Worm (Caenorhabditis elegans) whole organism, early embryonic: Measurements from ENCODE around the gene tmc-2.

Source experiments
- B0310.2 ChIP-seq: sonication (generic microtip); optimal IDR thresholded peaks from 2 replicates; lab custom pipeline; 2016; ENCODE audit warnings: mild to moderate bottlenecking, missing genetic modification characterization, missing compliant biosample characterization
- F13C5.2 ChIP-seq: sonication (generic microtip); optimal IDR thresholded peaks from 2 replicates; lab custom pipeline; 2017; ENCODE audit warnings: mild to moderate bottlenecking, missing genetic modification characterization, inconsistent platforms, missing compliant biosample characterization
- aly-1 ChIP-seq: sonication (generic microtip); optimal IDR thresholded peaks from 2 replicates; lab custom pipeline; 2016; ENCODE audit warnings: missing genetic modification characterization, missing compliant biosample characterization
- ama-1 ChIP-seq: fragments of 150-350 bp; optimal IDR thresholded peaks from 2 replicates; lab custom pipeline; 2014
- ceh-13 ChIP-seq: fragments of 200-800 bp; sonication (Bioruptor generic); optimal IDR thresholded peaks from 2 replicates; lab custom pipeline; 2018; ENCODE audit warnings: mild to moderate bottlenecking, missing genetic modification characterization, missing compliant biosample characterization
- ceh-36 ChIP-seq: sonication (generic microtip); optimal IDR thresholded peaks from 2 replicates; lab custom pipeline; 2016; ENCODE audit warnings: missing genetic modification characterization, inconsistent platforms, missing compliant biosample characterization
- ets-7 ChIP-seq: sonication (generic microtip); optimal IDR thresholded peaks from 2 replicates; lab custom pipeline; 2016; ENCODE audit warnings: missing genotype, missing genetic modification characterization, missing compliant biosample characterization
- flt-1 ChIP-seq: fragments of 200-800 bp; sonication (Bioruptor generic); IDR thresholded peaks from 2 replicates; pipeline ENCODE4 v1.3.6; 2022; ENCODE audit warnings: missing genetic modification characterization, missing compliant biosample characterization
- hmbx-1 ChIP-seq: sonication (generic microtip); optimal IDR thresholded peaks from 2 replicates; lab custom pipeline; 2016; ENCODE audit warnings: mild to moderate bottlenecking, missing genetic modification characterization, missing compliant biosample characterization
- hmg-4 ChIP-seq: fragments of 200-800 bp; sonication (Bioruptor generic); optimal IDR thresholded peaks from 2 replicates; lab custom pipeline; 2018; ENCODE audit warnings: mild to moderate bottlenecking, missing genetic modification characterization, missing compliant biosample characterization
- hnd-1 ChIP-seq: sonication (generic microtip); optimal IDR thresholded peaks from 2 replicates; lab custom pipeline; 2016; ENCODE audit warnings: missing genetic modification characterization, missing compliant biosample characterization
- pes-1 ChIP-seq: fragments of 200-800 bp; sonication (Bioruptor generic); IDR thresholded peaks from 2 replicates; pipeline ENCODE4 v1.3.6; 2022; ENCODE audit warnings: missing genetic modification reagents, missing genetic modification characterization, missing compliant biosample characterization
- scrt-1 ChIP-seq: fragments of 200-800 bp; sonication (Bioruptor generic); IDR thresholded peaks from 2 replicates; pipeline ENCODE4 v1.3.6; 2022; ENCODE audit warnings: missing genetic modification characterization, missing compliant biosample characterization
- sea-1 ChIP-seq: fragments of 200-800 bp; sonication (Bioruptor generic); conservative IDR thresholded peaks from 2 replicates; pipeline ENCODE4 v1.3.6; 2022; ENCODE audit warnings: missing genetic modification characterization, missing compliant biosample characterization
- tbx-11 ChIP-seq: fragments of 200-800 bp; sonication (Bioruptor generic); IDR thresholded peaks from 2 replicates; pipeline ENCODE4 v1.3.6; 2022; ENCODE audit warnings: missing genetic modification characterization, missing compliant biosample characterization
- tbx-37 ChIP-seq: fragments of 200-800 bp; sonication (Bioruptor generic); conservative IDR thresholded peaks from 2 replicates; pipeline ENCODE4 v1.3.6; 2022; ENCODE audit warnings: missing genetic modification reagents, missing genetic modification characterization, missing compliant biosample characterization
- tra-4 ChIP-seq: sonication (generic microtip); optimal IDR thresholded peaks from 2 replicates; lab custom pipeline; 2017; ENCODE audit warnings: missing genetic modification characterization, missing compliant biosample characterization

tmc-2 gene

ce11 chrX:9324962-9325361 lies 21.4 kb downstream of the tmc-2 start:
- no peak for TF ChIP-seq F13C5.2 (tag; lab: Kevin White, UChicago)

- no peak for TF ChIP-seq scrt-1 (GFP tag; lab: Robert Waterston, UW)
- no peak for TF ChIP-seq ceh-13 (GFP tag; lab: Kevin White, UChicago)
- no peak for TF ChIP-seq hnd-1 (tag; lab: Kevin White, UChicago)
- no peak for TF ChIP-seq sea-1 (GFP tag; lab: Robert Waterston, UW)
- no peak for TF ChIP-seq pes-1
- no peak for TF ChIP-seq tra-4
- no peak for TF ChIP-seq hmg-4 (GFP tag; lab: Kevin White, UChicago)
- no peak for TF ChIP-seq hmbx-1 (tag; lab: Kevin White, UChicago)
- TF ChIP-seq B0310.2 (tag; lab: Kevin White, UChicago): no peak
- TF ChIP-seq ets-7 (tag; lab: Kevin White, UChicago): no peak
- no peak for TF ChIP-seq tbx-37 (GFP tag; lab: Robert Waterston, UW)
- TF ChIP-seq ama-1 (lab: Kevin White, UChicago): no peak
- TF ChIP-seq tbx-11: no peak
- no peak for TF ChIP-seq aly-1 (tag; lab: Kevin White, UChicago)
- TF ChIP-seq flt-1 (GFP tag; lab: Robert Waterston, UW): no peak
- TF ChIP-seq F13C5.2 (tag; lab: Kevin White, UChicago): no peak
- no peak for TF ChIP-seq ceh-36 (tag; lab: Kevin White, UChicago)
Measured at ce11 chrX:9330721-9331212, 27.2 kb downstream of the tmc-2 start, which contains the start of gene T20B5.2. Gene T20B5.2 (plus strand): TSS chrX:9331162.

ce11 chrX:9336227-9336626 lies 32.7 kb downstream of the tmc-2 start:
- TF ChIP-seq pes-1: no peak
- TF ChIP-seq sea-1 (GFP tag; lab: Robert Waterston, UW): no peak

ce11 chrX:9337832-9338231 lies 34.3 kb downstream of the tmc-2 start:
- TF ChIP-seq hnd-1 (tag; lab: Kevin White, UChicago) (no peak), ceh-36 (tag; lab: Kevin White, UChicago) (no peak), flt-1 (GFP tag; lab: Robert Waterston, UW) (no peak), scrt-1 (GFP tag; lab: Robert Waterston, UW) (0 out of 2 replicates have a peak, but pooled peaks have one; percentile 45), tbx-11 (no peak), ceh-13 (GFP tag; lab: Kevin White, UChicago) (no peak), hmg-4 (GFP tag; lab: Kevin White, UChicago) (no peak), ama-1 (lab: Kevin White, UChicago) (no peak), sea-1 (GFP tag; lab: Robert Waterston, UW) (no peak), pes-1 (no peak), tbx-37 (GFP tag; lab: Robert Waterston, UW) (peak; percentile 39; the same call in 1 of the 2 replicates), aly-1 (tag; lab: Kevin White, UChicago) (peak; percentile 62), B0310.2 (tag; lab: Kevin White, UChicago) (no peak), F13C5.2 (tag; lab: Kevin White, UChicago) (peak; percentile 82), ets-7 (tag; lab: Kevin White, UChicago) (peak; percentile 33), hmbx-1 (tag; lab: Kevin White, UChicago) (no peak), tra-4 (no peak)

ce11 chrX:9338375-9338774 lies 34.9 kb downstream of the tmc-2 start, which contains the start of gene apa-2:
Gene apa-2 (plus strand): TSS chrX:9338675.
- TF ChIP-seq hnd-1 (tag; lab: Kevin White, UChicago) (no peak), ets-7 (tag; lab: Kevin White, UChicago) (no peak)

ce11 chrX:9347380-9347979 lies 44.0 kb downstream of the tmc-2 start, which contains the start of gene oga-1:
Gene oga-1 (minus strand): TSS chrX:9347430.
- no peak for TF ChIP-seq pes-1
- TF ChIP-seq sea-1 (GFP tag; lab: Robert Waterston, UW): no peak
- no peak for TF ChIP-seq hmg-4 (GFP tag; lab: Kevin White, UChicago)
- TF ChIP-seq B0310.2 (tag; lab: Kevin White, UChicago): no peak
- TF ChIP-seq hnd-1 (tag; lab: Kevin White, UChicago): no peak
- TF ChIP-seq flt-1 (GFP tag; lab: Robert Waterston, UW): no peak
- TF ChIP-seq ceh-36 (tag; lab: Kevin White, UChicago): no peak
- no peak for TF ChIP-seq scrt-1 (GFP tag; lab: Robert Waterston, UW)

- TF ChIP-seq aly-1 (tag; lab: Kevin White, UChicago) (no peak), ceh-36 (tag; lab: Kevin White, UChicago) (no peak)
Measured at ce11 chrX:9349844-9350556, 46.5 kb downstream of the tmc-2 start, which contains the start of gene flp-20. Gene flp-20 (minus strand): TSS chrX:9349894.
